Worm (Caenorhabditis elegans): ENCODE data around the gene btb-20.

Gene btb-20

DNA sequence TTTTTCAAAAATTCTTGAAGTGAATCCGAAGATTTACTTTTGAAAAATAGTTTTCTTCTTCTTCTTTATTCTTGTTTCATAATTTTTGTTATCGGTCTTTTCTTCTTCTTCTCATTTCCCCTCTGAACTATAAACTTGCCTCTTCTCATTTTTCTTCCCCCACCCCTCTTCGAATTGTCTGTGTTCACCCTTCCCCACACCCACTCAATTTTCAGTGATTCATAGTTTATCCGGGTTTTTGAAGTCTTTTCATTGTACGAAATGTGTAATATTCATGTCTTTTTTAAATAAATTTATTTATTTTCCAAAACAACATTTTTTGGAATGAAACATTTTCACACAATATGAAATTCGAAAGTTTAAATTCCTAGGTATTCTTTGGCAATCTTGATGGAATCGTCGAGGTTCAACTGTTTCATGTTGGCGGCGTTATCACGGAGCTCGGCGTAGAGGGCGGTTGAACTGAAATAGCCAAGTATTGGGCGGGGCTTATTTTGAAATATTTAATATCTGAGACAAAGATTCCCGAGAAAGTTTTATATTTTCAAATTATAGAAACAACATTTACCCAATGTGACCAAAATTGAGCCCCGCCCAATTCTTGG lies 30.6 kb downstream of the btb-20 start:
- TF ChIP-seq hlh-8 (tag; optimal IDR thresholded peaks at IDR 0.05), result no peak
- TF ChIP-seq sox-4 (tag; optimal IDR thresholded peaks at IDR 0.05), result no peak
- no peak for TF ChIP-seq dve-1 (tag; optimal IDR thresholded peaks at IDR 0.05)
- no peak for TF ChIP-seq nhr-11 (tag; optimal IDR thresholded peaks at IDR 0.05)
- TF ChIP-seq ceh-6 (GFP tag; optimal IDR thresholded peaks at IDR 0.05), result no peak
- no peak for TF ChIP-seq hlh-13 (GFP tag; optimal IDR thresholded peaks at IDR 0.05)
- no peak for TF ChIP-seq tbx-2 (tag; optimal IDR thresholded peaks at IDR 0.05)
- TF ChIP-seq pax-1 (tag; optimal IDR thresholded peaks at IDR 0.05), result no peak
- TF ChIP-seq pag-3 (tag; optimal IDR thresholded peaks at IDR 0.05; ENCODE audit: borderline replicate concordance), result no peak
- TF ChIP-seq pha-2 (tag; optimal IDR thresholded peaks at IDR 0.05), result no peak
- TF ChIP-seq sdc-2 (tag; optimal IDR thresholded peaks at IDR 0.05), result no peak
- TF ChIP-seq pros-1 (tag; optimal IDR thresholded peaks at IDR 0.05), result no peak
- no peak for TF ChIP-seq ceh-24 (tag; optimal IDR thresholded peaks at IDR 0.05)
- no peak for TF ChIP-seq unc-42 (tag; optimal IDR thresholded peaks at IDR 0.05)
- TF ChIP-seq npax-4 (tag; optimal IDR thresholded peaks at IDR 0.05), result no peak
- no peak for TF ChIP-seq zip-5 (tag; optimal IDR thresholded peaks at IDR 0.05)
- no peak for TF ChIP-seq C08G9.2 (tag; optimal IDR thresholded peaks at IDR 0.05)

DNA sequence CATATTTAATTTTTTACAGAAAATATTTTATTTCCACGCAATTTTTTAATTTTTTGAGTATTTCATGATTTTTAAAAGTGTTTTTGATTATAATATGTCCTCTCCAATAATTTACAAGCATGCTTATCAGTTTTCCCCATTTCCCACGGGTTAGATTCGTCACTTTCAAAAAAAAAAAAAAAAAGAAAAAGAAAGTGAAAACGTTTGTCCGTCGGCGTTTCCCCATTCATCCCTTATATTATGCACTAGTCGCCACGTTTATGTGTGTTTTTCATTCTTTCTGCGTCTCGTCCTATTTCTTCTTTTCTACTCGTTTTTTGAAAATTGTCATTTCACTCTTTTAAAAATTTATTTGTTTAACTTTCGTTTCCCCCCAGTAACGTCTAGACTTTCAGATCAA lies 33.9 kb downstream of the btb-20 start, which contains the start of gene vnut-1:
Gene vnut-1, plus strand, starts transcription at position 396 of the 400 bp plus-strand sequence.
- TF ChIP-seq ceh-45 (GFP tag; IDR thresholded peaks at IDR 0.05) (no peak), nhr-232 (tag; optimal IDR thresholded peaks at IDR 0.05) (no peak), nfya-1 (tag; optimal IDR thresholded peaks at IDR 0.05) (peak; percentile 4), ref-2 (tag; optimal IDR thresholded peaks at IDR 0.05) (no peak), K09A11.1 (tag; optimal IDR thresholded peaks at IDR 0.05; ENCODE audit: insufficient read depth) (no peak), unc-3 (GFP tag; conservative IDR thresholded peaks at IDR 0.05) (no peak), unc-3 (tag; optimal IDR thresholded peaks at IDR 0.05) (no peak)

DNA sequence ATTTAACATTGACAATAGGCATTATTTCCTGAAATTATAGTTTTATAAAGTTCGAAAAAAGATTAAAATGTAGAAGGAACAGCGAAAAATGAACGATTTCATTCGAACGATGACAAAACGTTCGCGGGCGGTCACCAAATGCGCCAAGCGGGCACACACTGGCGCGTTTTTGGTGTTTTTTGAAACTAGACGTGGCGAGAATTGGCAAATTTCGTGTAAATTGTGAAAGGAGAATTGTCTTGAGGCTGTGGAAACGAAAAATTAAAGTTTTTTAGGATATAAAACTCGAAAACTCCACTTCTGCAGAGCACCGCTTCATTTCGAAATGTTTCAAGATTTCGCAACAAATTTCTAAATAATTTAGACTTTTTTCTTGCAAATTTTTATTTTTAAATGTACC lies 34.7 kb downstream of the btb-20 start, which contains the start of gene usp-14:
Gene usp-14, minus strand, starts transcription at position 28 of the 400 bp plus-strand sequence.
- TF ChIP-seq F13H6.1 (tag; optimal IDR thresholded peaks at IDR 0.05), result no peak
- peak; percentile 25 for TF ChIP-seq ceh-31 (tag; optimal IDR thresholded peaks at IDR 0.05)

DNA sequence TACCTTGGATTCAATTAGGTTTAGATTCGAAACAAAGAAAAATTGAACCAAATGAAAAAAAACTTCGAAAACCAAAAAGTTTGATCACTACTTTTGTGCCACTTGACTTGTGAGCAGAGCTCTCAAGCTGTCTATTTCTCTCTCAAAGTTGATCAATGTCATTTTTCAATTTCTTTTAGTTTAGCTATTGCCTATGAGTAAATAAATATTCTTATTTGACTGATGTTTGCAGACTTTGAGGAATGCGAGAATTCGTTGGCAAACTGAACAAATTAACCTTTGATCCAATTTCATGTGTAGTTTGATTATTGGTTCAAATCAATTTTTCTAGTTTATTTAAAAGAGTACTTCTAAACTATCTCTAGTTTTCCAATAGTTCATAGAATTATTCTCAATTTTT lies 39.5 kb downstream of the btb-20 start:
- TF ChIP-seq lin-11 (tag; optimal IDR thresholded peaks at IDR 0.05), result no peak
- TF ChIP-seq ceh-30 (tag; optimal IDR thresholded peaks at IDR 0.05), result no peak
- TF ChIP-seq pha-4 (tag; optimal IDR thresholded peaks at IDR 0.05), result no peak
- TF ChIP-seq hlh-15 (tag; optimal IDR thresholded peaks at IDR 0.05), result no peak
- TF ChIP-seq unc-3 (GFP tag; conservative IDR thresholded peaks at IDR 0.05), result no peak
- no peak for TF ChIP-seq unc-3 (tag; optimal IDR thresholded peaks at IDR 0.05)

DNA sequence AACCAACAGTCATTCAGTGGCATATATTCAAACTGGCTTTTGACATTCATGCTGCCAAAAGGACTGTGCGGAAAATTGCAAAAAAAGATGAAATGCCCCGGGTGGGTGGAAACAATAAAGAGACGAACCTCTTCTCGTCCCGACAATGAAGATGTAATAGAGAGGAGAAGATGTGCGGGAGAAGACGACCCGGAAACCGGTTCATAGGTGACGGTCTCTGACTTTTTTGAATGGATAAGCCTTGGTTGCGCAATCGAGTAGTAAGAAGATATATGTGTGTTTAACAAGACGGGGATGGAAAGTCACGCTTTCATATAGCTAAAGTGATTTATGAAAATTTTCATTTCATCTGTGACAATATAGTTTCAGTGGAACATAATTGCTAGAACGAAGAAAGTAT lies 42.5 kb downstream of the btb-20 start:
- TF ChIP-seq K09A11.1 (tag; optimal IDR thresholded peaks at IDR 0.05; ENCODE audit: insufficient read depth) (no peak), ceh-14 (tag; optimal IDR thresholded peaks at IDR 0.05) (no peak), K02D7.2 (tag; optimal IDR thresholded peaks at IDR 0.05) (no peak), nhr-232 (tag; optimal IDR thresholded peaks at IDR 0.05) (no peak), pha-4 (tag; optimal IDR thresholded peaks at IDR 0.05) (no peak), rnt-1 (tag; optimal IDR thresholded peaks at IDR 0.05) (no peak), gmeb-2 (tag; optimal IDR thresholded peaks at IDR 0.05) (no peak), dmd-4 (tag; optimal IDR thresholded peaks at IDR 0.05; ENCODE audit: borderline replicate concordance) (no peak), ceh-24 (tag; optimal IDR thresholded peaks at IDR 0.05) (no peak), pax-1 (tag; optimal IDR thresholded peaks at IDR 0.05) (no peak), fax-1 (tag; optimal IDR thresholded peaks at IDR 0.05) (no peak), madf-2 (tag; optimal IDR thresholded peaks at IDR 0.05) (no peak), F13H6.1 (tag; optimal IDR thresholded peaks at IDR 0.05) (no peak), ceh-34 (tag; optimal IDR thresholded peaks at IDR 0.05) (no peak)
